Fruit fly (Drosophila melanogaster) whole organism, embryonic: ENCODE results near the gene Gycbeta100B.

Source experiments
- Adf1 ChIP-seq: fragments of 200-800 bp; sonication (Bioruptor generic); IDR thresholded peaks from 2 replicates; pipeline ENCODE4 v1.3.6; 2022; ENCODE audit warnings: missing biosample characterization, missing genetic modification characterization
- Awh ChIP-seq: fragments of 200-800 bp; sonication (Bioruptor generic); IDR thresholded peaks from 2 replicates; pipeline ENCODE4, ENCODE4 v1.3.6; 2022; ENCODE audit warnings: missing biosample characterization, missing genetic modification characterization
- CG13123 ChIP-seq: fragments of 200-800 bp; sonication (Bioruptor generic); optimal IDR thresholded peaks from 2 replicates; lab custom pipeline; 2016; ENCODE audit warnings: missing biosample characterization, missing genetic modification characterization
- CG13287 ChIP-seq: fragments of 200-800 bp; sonication (Bioruptor generic); IDR thresholded peaks from 2 replicates; pipeline ENCODE4 v1.3.6; 2022; ENCODE audit warnings: missing biosample characterization, missing genetic modification characterization; ENCODE audit not compliant: partially characterized antibody
- CG16813 ChIP-seq: fragments of 200-800 bp; sonication (Bioruptor generic); IDR thresholded peaks from 3 replicates; pipeline ENCODE4 v1.3.6; 2022; ENCODE audit warnings: missing biosample characterization, missing genetic modification characterization; ENCODE audit not compliant: partially characterized antibody
- CG2120 ChIP-seq: fragments of 200-800 bp; sonication (Bioruptor generic); optimal IDR thresholded peaks from 3 replicates; lab custom pipeline; 2016; ENCODE audit warnings: missing biosample characterization, missing genetic modification characterization
- CG2712 ChIP-seq: fragments of 200-800 bp; optimal IDR thresholded peaks from 3 replicates; lab custom pipeline; 2019; ENCODE audit warnings: missing biosample characterization, mild to moderate bottlenecking, missing genetic modification characterization, moderate library complexity
- CG31365 ChIP-seq: fragments of 200-800 bp; sonication (Bioruptor generic); optimal IDR thresholded peaks from 2 replicates; lab custom pipeline; 2018; ENCODE audit warnings: missing biosample characterization, mild to moderate bottlenecking, missing genetic modification characterization
- CG7271 ChIP-seq: fragments of 200-800 bp; sonication (Bioruptor generic); optimal IDR thresholded peaks from 2 replicates; lab custom pipeline; 2018; ENCODE audit warnings: missing biosample characterization, mild to moderate bottlenecking, missing genetic modification characterization, moderate library complexity
- CG7987 ChIP-seq: fragments of 200-800 bp; sonication (Bioruptor generic); optimal IDR thresholded peaks from 2 replicates; lab custom pipeline; 2018; ENCODE audit warnings: missing biosample characterization, mild to moderate bottlenecking, missing genetic modification characterization, moderate library complexity
- CG9609 ChIP-seq: fragments of 200-800 bp; sonication (Bioruptor generic); optimal IDR thresholded peaks from 3 replicates; lab custom pipeline; 2016; ENCODE audit warnings: missing biosample characterization, missing genetic modification characterization
- CkIIα-i1 ChIP-seq: fragments of 200-800 bp; sonication (Bioruptor generic); IDR thresholded peaks from 2 replicates; pipeline ENCODE4 v1.3.6; 2022; ENCODE audit warnings: missing biosample characterization, missing genetic modification characterization
- CrebB ChIP-seq: fragments of 200-800 bp; sonication (Bioruptor generic); optimal IDR thresholded peaks from 3 replicates; lab custom pipeline; 2018; ENCODE audit warnings: missing biosample characterization, mild to moderate bottlenecking, missing genetic modification characterization
- D ChIP-seq, 2 experiments: fragments of 200-800 bp in 1 of 2; fragments of >200 bp in 1 of 2; sonication (Bioruptor generic) in 1 of 2; optimal IDR thresholded peaks; 2 replicates in 1 of 2; 3 replicates in 1 of 2; lab custom pipeline; 2017; ENCODE audit warnings: mild to moderate bottlenecking in 1 of 2, missing biosample characterization in 1 of 2, missing genetic modification characterization in 1 of 2, missing genetic modification reagents in 1 of 2
- Doc3 ChIP-seq: fragments of 200-800 bp; sonication (Bioruptor generic); IDR thresholded peaks from 3 replicates; pipeline ENCODE4 v1.3.6; 2022; ENCODE audit warnings: missing biosample characterization, missing genetic modification characterization; ENCODE audit not compliant: partially characterized antibody
- E2f2 ChIP-seq: fragments of 200-800 bp; sonication (Bioruptor generic); IDR thresholded peaks from 2 replicates; pipeline ENCODE4 v1.3.6; 2022; ENCODE audit warnings: missing biosample characterization, missing genetic modification characterization
- Eip74EF ChIP-seq, 2 experiments: fragments of 200-800 bp in 1 of 2; fragments of >200 bp in 1 of 2; sonication (Bioruptor generic) in 1 of 2; optimal IDR thresholded peaks; 2 replicates each; lab custom pipeline; 2017 to 2019; ENCODE audit warnings: missing biosample characterization in 2 of 2, missing genetic modification characterization in 2 of 2, mild to moderate bottlenecking in 1 of 2, moderate library complexity in 1 of 2
- Ets97D ChIP-seq: fragments of 200-800 bp; sonication (Bioruptor generic); optimal IDR thresholded peaks from 3 replicates; lab custom pipeline; 2016; ENCODE audit warnings: missing biosample characterization, missing genetic modification characterization
- Gsc ChIP-seq: fragments of 200-800 bp; sonication (Bioruptor generic); IDR thresholded peaks from 2 replicates; pipeline ENCODE4 v1.3.6; 2022; ENCODE audit warnings: missing biosample characterization, missing genetic modification characterization
- Hmr ChIP-seq: fragments of 200-800 bp; sonication (Bioruptor generic); optimal IDR thresholded peaks from 3 replicates; lab custom pipeline; 2017; ENCODE audit warnings: mild to moderate bottlenecking, missing biosample characterization, missing genetic modification reagents, missing genetic modification characterization
- Lhr ChIP-seq: fragments of 200-800 bp; sonication (Bioruptor generic); optimal IDR thresholded peaks from 3 replicates; lab custom pipeline; 2017; ENCODE audit warnings: mild to moderate bottlenecking, missing biosample characterization, missing genetic modification reagents, missing genetic modification characterization
- Lim3 ChIP-seq: fragments of 200-800 bp; sonication (Bioruptor generic); IDR thresholded peaks from 2 replicates; pipeline ENCODE4 v1.3.6; 2022; ENCODE audit warnings: missing biosample characterization, missing genetic modification characterization
- Max ChIP-seq: fragments of 200-800 bp; sonication (Bioruptor generic); optimal IDR thresholded peaks from 2 replicates; lab custom pipeline; 2016; ENCODE audit warnings: missing biosample characterization, mild to moderate bottlenecking, missing genetic modification characterization
- Nf-YB ChIP-seq: fragments of 200-800 bp; sonication (Bioruptor generic); optimal IDR thresholded peaks from 3 replicates; lab custom pipeline; 2019; ENCODE audit warnings: missing biosample characterization, mild to moderate bottlenecking, missing genetic modification characterization, moderate library complexity
- NfI ChIP-seq: fragments of 200-800 bp; sonication (Bioruptor generic); optimal IDR thresholded peaks from 3 replicates; lab custom pipeline; 2018; ENCODE audit warnings: missing biosample characterization, mild to moderate bottlenecking, missing genetic modification characterization, moderate library complexity
- Oaz ChIP-seq: fragments of 200-800 bp; sonication (Bioruptor generic); IDR thresholded peaks from 2 replicates; pipeline ENCODE4 v1.3.6; 2022; ENCODE audit warnings: missing biosample characterization, missing genetic modification characterization
- Optix ChIP-seq: fragments of 200-800 bp; sonication (Bioruptor generic); IDR thresholded peaks from 3 replicates; pipeline ENCODE4 v1.3.6; 2022; ENCODE audit warnings: missing biosample characterization, missing genetic modification characterization
- TFAM ChIP-seq: fragments of 200-800 bp; sonication (Bioruptor generic); optimal IDR thresholded peaks from 2 replicates; lab custom pipeline; 2017; ENCODE audit warnings: missing biosample characterization, missing genetic modification characterization, inconsistent platforms
- Xbp1 ChIP-seq: fragments of 200-800 bp; sonication (Bioruptor generic); optimal IDR thresholded peaks from 3 replicates; lab custom pipeline; 2016; ENCODE audit warnings: missing biosample characterization, mild to moderate bottlenecking, missing genetic modification characterization
- abd-A ChIP-seq: fragments of 200-800 bp; sonication (Bioruptor generic); optimal IDR thresholded peaks from 3 replicates; lab custom pipeline; 2019; ENCODE audit warnings: missing biosample characterization, mild to moderate bottlenecking, missing genetic modification characterization, moderate library complexity
- ase ChIP-seq: fragments of 200-800 bp; sonication (Bioruptor generic); IDR thresholded peaks from 3 replicates; pipeline ENCODE4 v1.3.6; 2022; ENCODE audit warnings: missing biosample characterization, missing genetic modification characterization
- az2 ChIP-seq: fragments of 200-800 bp; sonication (Bioruptor generic); optimal IDR thresholded peaks from 3 replicates; lab custom pipeline; 2016; ENCODE audit warnings: missing biosample characterization, missing genetic modification characterization
- bab2 ChIP-seq: fragments of 200-800 bp; sonication (Bioruptor generic); optimal IDR thresholded peaks from 2 replicates; lab custom pipeline; 2016; ENCODE audit warnings: missing biosample characterization, missing genetic modification characterization
- danr ChIP-seq: fragments of 200-800 bp; sonication (Bioruptor generic); IDR thresholded peaks from 2 replicates; pipeline ENCODE4 v1.3.6; 2022; ENCODE audit warnings: missing biosample characterization, missing genetic modification characterization
- dm ChIP-seq: fragments of 200-800 bp; sonication (Bioruptor generic); optimal IDR thresholded peaks from 3 replicates; lab custom pipeline; 2016; ENCODE audit warnings: missing biosample characterization, missing genetic modification characterization
- dmrt11E ChIP-seq: fragments of 200-800 bp; sonication (Bioruptor generic); optimal IDR thresholded peaks from 3 replicates; lab custom pipeline; 2018; ENCODE audit warnings: missing biosample characterization, mild to moderate bottlenecking, missing genetic modification characterization, moderate library complexity
- dysf ChIP-seq: fragments of 200-800 bp; sonication (Bioruptor generic); IDR thresholded peaks from 3 replicates; pipeline ENCODE4 v1.3.6; 2022; ENCODE audit warnings: missing biosample characterization, missing genetic modification characterization
- gt ChIP-seq: fragments of 200-800 bp; sonication (Bioruptor generic); IDR thresholded peaks from 2 replicates; pipeline ENCODE4 v1.3.6; 2022; ENCODE audit warnings: missing biosample characterization, missing genetic modification characterization
- knrl ChIP-seq: fragments of 200-800 bp; sonication (Bioruptor generic); IDR thresholded peaks from 3 replicates; pipeline ENCODE4 v1.3.6; 2022; ENCODE audit warnings: missing biosample characterization, missing genetic modification characterization; ENCODE audit not compliant: partially characterized antibody
- lmd ChIP-seq: fragments of 200-800 bp; sonication (Bioruptor generic); IDR thresholded peaks from 2 replicates; pipeline ENCODE4 v1.3.6; 2022; ENCODE audit warnings: missing biosample characterization, missing genetic modification characterization
- maf-S ChIP-seq: fragments of 200-800 bp; sonication (Bioruptor generic); optimal IDR thresholded peaks from 2 replicates; lab custom pipeline; 2016; ENCODE audit warnings: missing biosample characterization, missing genetic modification characterization
- psq ChIP-seq: fragments of 200-800 bp; sonication (Bioruptor generic); optimal IDR thresholded peaks from 2 replicates; lab custom pipeline; 2017; ENCODE audit warnings: missing biosample characterization, missing genetic modification characterization
- sens ChIP-seq: fragments of 200-800 bp; sonication (Bioruptor generic); peaks from one replicate; lab custom pipeline; 2016; ENCODE audit warnings: missing biosample characterization, missing genetic modification characterization
- slbo ChIP-seq: fragments of 200-800 bp; sonication (Bioruptor generic); IDR thresholded peaks from 2 replicates; pipeline ENCODE4 v1.3.6; 2022; ENCODE audit warnings: missing biosample characterization, missing genetic modification characterization
- sr ChIP-seq: fragments of 200-800 bp; sonication (Bioruptor generic); IDR thresholded peaks from 3 replicates; pipeline ENCODE4 v1.3.6; 2022; ENCODE audit warnings: missing biosample characterization, missing genetic modification characterization
- twi ChIP-seq: fragments of 200-800 bp; optimal IDR thresholded peaks from 2 replicates; lab custom pipeline; 2019; ENCODE audit warnings: missing biosample characterization, mild to moderate bottlenecking, missing genetic modification characterization, moderate library complexity

Gene Gycbeta100B

dm6 chr3R:31086394-31086793 is 47.8 kb upstream of the Gycbeta100B start (continued):
- peak; percentile 31 for TF ChIP-seq NfI (GFP tag; lab: Kevin White, UChicago)
- TF ChIP-seq Optix (GFP tag; lab: Robert Waterston, UW): no peak
- no peak for TF ChIP-seq ase (GFP tag; lab: Robert Waterston, UW)
- peak; percentile 51; the same call in 1 of the 2 replicates for TF ChIP-seq CG13287
- no peak for TF ChIP-seq danr (GFP tag; lab: Robert Waterston, UW)
- peak; percentile 65 for TF ChIP-seq Ets97D (GFP tag; lab: Kevin White, UChicago)
- no peak for TF ChIP-seq Lim3 (GFP tag; lab: Robert Waterston, UW)
- peak; percentile 7 for TF ChIP-seq dmrt11E
- TF ChIP-seq psq: no peak
- TF ChIP-seq Awh (GFP tag; lab: Robert Waterston, UW): no peak
- TF ChIP-seq dysf (GFP tag; lab: Robert Waterston, UW): 0 out of 3 replicates have a peak, but pooled peaks have one; percentile 23
- no peak for TF ChIP-seq maf-S (GFP tag; lab: Kevin White, UChicago)
- no peak for TF ChIP-seq knrl
- TF ChIP-seq Doc3 (GFP tag; lab: Robert Waterston, UW): no peak
- no peak for TF ChIP-seq Max (GFP tag; lab: Kevin White, UChicago)
- no peak for TF ChIP-seq gt
- TF ChIP-seq E2f2 (GFP tag; lab: Robert Waterston, UW): peak; percentile 15; the same call in 1 of the 2 replicates
- no peak for TF ChIP-seq bab2 (GFP tag; lab: Kevin White, UChicago)
- TF ChIP-seq Eip74EF (GFP tag; optimal IDR thresholded peaks at IDR 0.05; lab: Kevin White, UChicago): peak in 1 of 2 experiments; percentile 52
- TF ChIP-seq Hmr (GFP tag; lab: Kevin White, UChicago): no peak
- TF ChIP-seq slbo (GFP tag; lab: Robert Waterston, UW): peak; percentile 20; the same call in 1 of the 2 replicates
- no peak for TF ChIP-seq lmd (GFP tag; lab: Robert Waterston, UW)
- no peak for TF ChIP-seq abd-A (tag; lab: Kevin White, UChicago)
- peak; percentile 89 for TF ChIP-seq sr (GFP tag; lab: Robert Waterston, UW)
- no peak for TF ChIP-seq D (optimal IDR thresholded peaks at IDR 0.05; lab: Kevin White, UChicago)
- no peak for TF ChIP-seq D (GFP tag; optimal IDR thresholded peaks at IDR 0.05; lab: Kevin White, UChicago)
- peak; percentile 1 for TF ChIP-seq Xbp1 (GFP tag; lab: Kevin White, UChicago)
- TF ChIP-seq dm: peak; percentile 18
- no peak for TF ChIP-seq Lhr (GFP tag; lab: Kevin White, UChicago)
- no peak for TF ChIP-seq CG13123
- TF ChIP-seq az2 (GFP tag; lab: Kevin White, UChicago): no peak
- no peak for TF ChIP-seq twi (tag; lab: Kevin White, UChicago)
- no peak for TF ChIP-seq CG2120
- TF ChIP-seq TFAM (GFP tag; lab: Kevin White, UChicago): no peak
- TF ChIP-seq Nf-YB (GFP tag; lab: Kevin White, UChicago): peak; percentile 20
- no peak for TF ChIP-seq CrebB (tag; lab: Kevin White, UChicago)

DNA sequence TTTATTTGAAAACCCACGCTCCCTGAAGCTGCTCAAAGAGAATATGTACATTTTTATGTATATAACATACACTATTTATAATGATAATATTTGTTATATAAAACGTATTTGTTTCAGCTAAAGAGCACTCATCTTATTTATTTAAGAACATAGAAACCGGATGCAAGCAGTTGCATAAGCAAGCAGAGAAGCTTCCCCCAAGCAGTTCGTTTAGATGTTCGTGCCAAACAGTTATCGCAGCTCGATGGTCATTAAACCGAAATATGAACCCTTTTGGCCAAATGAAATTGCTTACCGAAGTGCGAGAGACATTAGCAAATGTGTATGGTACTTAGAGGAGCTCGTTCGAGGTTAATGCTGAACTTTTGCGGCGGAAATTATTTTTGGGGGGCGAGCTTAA is 44.2 kb upstream of the Gycbeta100B start:
- no peak for TF ChIP-seq CG7987 (GFP tag; lab: Kevin White, UChicago)
- TF ChIP-seq Ets97D (GFP tag; lab: Kevin White, UChicago): peak; percentile 75
- TF ChIP-seq sens: peak; percentile 75
- TF ChIP-seq CG31365 (tag; lab: Kevin White, UChicago): peak; percentile 11
- TF ChIP-seq CG16813 (GFP tag; lab: Robert Waterston, UW): no peak
- no peak for TF ChIP-seq CkIIα-i1 (GFP tag; lab: Robert Waterston, UW)
- no peak for TF ChIP-seq CG9609 (GFP tag; lab: Kevin White, UChicago)
- TF ChIP-seq Adf1 (GFP tag; lab: Robert Waterston, UW): no peak
- TF ChIP-seq Gsc: no peak
- no peak for TF ChIP-seq Oaz (GFP tag; lab: Robert Waterston, UW)
- peak; percentile 10 for TF ChIP-seq CG7271 (tag; lab: Kevin White, UChicago)
- TF ChIP-seq CG2712: no peak
- TF ChIP-seq, all 482 proteins: peak for 4
